Worm (Caenorhabditis elegans): ENCODE results near the gene mltn-7.

ce11 chrV:361291-361690, 8.8 kb upstream of the mltn-7 start:
- TF ChIP-seq nhr-11 (tag; optimal IDR thresholded peaks at IDR 0.05), result no peak
- TF ChIP-seq F37D6.2 (tag; optimal IDR thresholded peaks at IDR 0.05), result no peak
- no peak for TF ChIP-seq ama-1 (optimal IDR thresholded peaks at IDR 0.05)
- TF ChIP-seq fos-1 (tag; optimal IDR thresholded peaks at IDR 0.05), result no peak
- no peak for TF ChIP-seq Y105C5A.15 (GFP tag; IDR thresholded peaks at IDR 0.05)
- TF ChIP-seq hif-1 (tag; optimal IDR thresholded peaks at IDR 0.05), result no peak

All from whole organism, L4 larva.